Worm (Caenorhabditis elegans) whole organism, L1 larva: ENCODE results near the gene srg-55.
A peak's percentile ranks its signal among the peaks of the same experiment; 100 is the strongest.

Experiments used
- blmp-1 ChIP-seq: fragments of 150-350 bp; optimal IDR thresholded peaks from 2 replicates; lab custom pipeline; 2014; ENCODE audit warnings: missing biosample characterization, missing genetic modification characterization
- ces-1 ChIP-seq: fragments of 150-350 bp; optimal IDR thresholded peaks from 2 replicates; lab custom pipeline; 2014; ENCODE audit warnings: missing biosample characterization, missing genetic modification reagents, missing genetic modification characterization
- lsy-2 ChIP-seq, 2 experiments: fragments of 150-350 bp; optimal IDR thresholded peaks; 2 replicates each; lab custom pipeline; 2014; ENCODE audit warnings: missing biosample characterization in 2 of 2, missing genetic modification characterization in 2 of 2
- nhr-12 ChIP-seq: sonication (generic microtip); optimal IDR thresholded peaks from 2 replicates; lab custom pipeline; 2017; ENCODE audit warnings: missing biosample characterization, missing genetic modification characterization
- nhr-90 ChIP-seq: sonication (generic microtip); optimal IDR thresholded peaks from 2 replicates; lab custom pipeline; 2016; ENCODE audit warnings: mild to moderate bottlenecking, missing genetic modification characterization, missing compliant biosample characterization; ENCODE audit not compliant: poor library complexity
- unc-86 ChIP-seq: sonication (generic microtip); optimal IDR thresholded peaks from 2 replicates; lab custom pipeline; 2016; ENCODE audit warnings: missing genetic modification characterization, missing compliant biosample characterization
- zip-4 ChIP-seq: fragments of 200-800 bp; sonication (Bioruptor generic); optimal IDR thresholded peaks from 2 replicates; lab custom pipeline; 2018; ENCODE audit warnings: mild to moderate bottlenecking, missing genetic modification characterization, moderate library complexity, missing compliant biosample characterization

- TF ChIP-seq nhr-90 (tag; lab: Kevin White, UChicago) (no peak), ces-1 (GFP tag; lab: Kevin White, UChicago) (no peak), nhr-12 (tag; lab: Kevin White, UChicago) (no peak), blmp-1 (tag; lab: Kevin White, UChicago) (peak; percentile 83), lsy-2 (tag; optimal IDR thresholded peaks at IDR 0.05; lab: Kevin White, UChicago) (peak in 1 of 2 experiments; percentile 35), unc-86 (tag; lab: Kevin White, UChicago) (no peak), zip-4 (no peak)
Observed at ce11 chrV:14948566-14948965, 20.4 kb upstream of the srg-55 start.
